Fruit fly (Drosophila melanogaster): ENCODE measurements around the gene Mst36Fa.

Gene Mst36Fa

dm6 chr2L:18676948-18677820, at the start of gene Mst36Fa, which contains the start of gene CG31751:
TSS of gene Mst36Fa (minus strand) at chr2L:18676998.
TSS of gene CG31751 (plus strand) at chr2L:18677221.
- TF ChIP-seq CG13204 (GFP tag; optimal IDR thresholded peaks at IDR 0.05) (no peak), CG4496 (GFP tag; IDR thresholded peaks at IDR 0.05) (peak; percentile 46; the same call in 1 of the 3 replicates), Ets98B (GFP tag; IDR thresholded peaks at IDR 0.05) (0 out of 2 replicates have a peak, but pooled peaks have one; percentile 23), CG10348 (GFP tag; IDR thresholded peaks at IDR 0.05) (0 out of 2 replicates have a peak, but pooled peaks have one; percentile 6)

- peak; percentile 62 for TF ChIP-seq CG14655 (GFP tag; optimal IDR thresholded peaks at IDR 0.05)
- no peak for TF ChIP-seq gl (tag; optimal IDR thresholded peaks at IDR 0.05)
- peak; percentile 13 for TF ChIP-seq Pif1A (GFP tag; optimal IDR thresholded peaks at IDR 0.05)
- no peak for TF ChIP-seq CG15710 (tag; optimal IDR thresholded peaks at IDR 0.05)
- no peak for TF ChIP-seq EcR (GFP tag; optimal IDR thresholded peaks at IDR 0.05)
- TF ChIP-seq CG8301 (tag; optimal IDR thresholded peaks at IDR 0.05): peak; percentile 67
- no peak for TF ChIP-seq CG13204 (GFP tag; optimal IDR thresholded peaks at IDR 0.05)
- TF ChIP-seq Ets98B (GFP tag; IDR thresholded peaks at IDR 0.05): peak; percentile 70
- peak; percentile 36; the same call in 1 of the 2 replicates for TF ChIP-seq CG32121 (GFP tag; IDR thresholded peaks at IDR 0.05)
- TF ChIP-seq CG8159 (tag; optimal IDR thresholded peaks at IDR 0.05): no peak
- no peak for TF ChIP-seq D1 (tag; optimal IDR thresholded peaks at IDR 0.05)
- no peak for TF ChIP-seq Snoo (tag; optimal IDR thresholded peaks at IDR 0.05)
- TF ChIP-seq CG17806 (tag; optimal IDR thresholded peaks at IDR 0.05): no peak
- no peak for TF ChIP-seq CG9948 (tag; optimal IDR thresholded peaks at IDR 0.05)
- peak; percentile 74 for TF ChIP-seq fd96Ca (GFP tag; IDR thresholded peaks at IDR 0.05)
- no peak for TF ChIP-seq CG34367 (tag; optimal IDR thresholded peaks at IDR 0.05)
- no peak for TF ChIP-seq CG12605 (GFP tag; IDR thresholded peaks at IDR 0.05)
- TF ChIP-seq Pif1B (GFP tag; optimal IDR thresholded peaks at IDR 0.05): no peak
- no peak for TF ChIP-seq rn (GFP tag; IDR thresholded peaks at IDR 0.05)
- TF ChIP-seq CG4496 (GFP tag; IDR thresholded peaks at IDR 0.05): peak; percentile 76
- peak; percentile 45 for TF ChIP-seq CG10348 (GFP tag; IDR thresholded peaks at IDR 0.05)
These were observed 48.0 kb upstream of the Mst36Fa start for dm6 chr2L:18724842-18725241.

dm6 chr2L:18719583-18719982, 42.8 kb upstream of the Mst36Fa start:
- no peak for TF ChIP-seq Snoo (tag; optimal IDR thresholded peaks at IDR 0.05)
- TF ChIP-seq CG10348 (GFP tag; IDR thresholded peaks at IDR 0.05): no peak
- TF ChIP-seq Pif1B (GFP tag; optimal IDR thresholded peaks at IDR 0.05): no peak
- no peak for TF ChIP-seq CG8159 (tag; optimal IDR thresholded peaks at IDR 0.05)
- no peak for TF ChIP-seq CG17806 (tag; optimal IDR thresholded peaks at IDR 0.05)
- no peak for TF ChIP-seq EcR (GFP tag; optimal IDR thresholded peaks at IDR 0.05)
- no peak for TF ChIP-seq CG4496 (GFP tag; IDR thresholded peaks at IDR 0.05)
- TF ChIP-seq CG9948 (tag; optimal IDR thresholded peaks at IDR 0.05): no peak
- TF ChIP-seq Ets98B (GFP tag; IDR thresholded peaks at IDR 0.05): no peak
- no peak for TF ChIP-seq CG34367 (tag; optimal IDR thresholded peaks at IDR 0.05)
- TF ChIP-seq Pif1A (GFP tag; optimal IDR thresholded peaks at IDR 0.05): no peak
- no peak for TF ChIP-seq CG14655 (GFP tag; optimal IDR thresholded peaks at IDR 0.05)
- TF ChIP-seq rn (GFP tag; IDR thresholded peaks at IDR 0.05): no peak
- no peak for TF ChIP-seq CG32121 (GFP tag; IDR thresholded peaks at IDR 0.05)
- TF ChIP-seq D1 (tag; optimal IDR thresholded peaks at IDR 0.05): no peak
- TF ChIP-seq CG15710 (tag; optimal IDR thresholded peaks at IDR 0.05): no peak
- TF ChIP-seq CG8301 (tag; optimal IDR thresholded peaks at IDR 0.05): no peak
- TF ChIP-seq gl (tag; optimal IDR thresholded peaks at IDR 0.05): no peak

dm6 chr2L:18717365-18718011, 40.7 kb upstream of the Mst36Fa start:
- TF ChIP-seq CG8159 (tag; optimal IDR thresholded peaks at IDR 0.05) (peak; percentile 39), CG15710 (tag; optimal IDR thresholded peaks at IDR 0.05) (peak; percentile 19), CG10348 (GFP tag; IDR thresholded peaks at IDR 0.05) (no peak), CG17806 (tag; optimal IDR thresholded peaks at IDR 0.05) (peak; percentile 60), CG8301 (tag; optimal IDR thresholded peaks at IDR 0.05) (peak; percentile 39), gl (tag; optimal IDR thresholded peaks at IDR 0.05) (no peak), CG9948 (tag; optimal IDR thresholded peaks at IDR 0.05) (peak; percentile 47), CG4496 (GFP tag; IDR thresholded peaks at IDR 0.05) (peak; percentile 38; the same call in 1 of the 3 replicates)

dm6 chr2L:18714086-18714485, 37.3 kb upstream of the Mst36Fa start:
- no peak for TF ChIP-seq CG12605 (GFP tag; IDR thresholded peaks at IDR 0.05)
- TF ChIP-seq fd96Ca (GFP tag; IDR thresholded peaks at IDR 0.05): no peak
- no peak for TF ChIP-seq CG15710 (tag; optimal IDR thresholded peaks at IDR 0.05)
- TF ChIP-seq Pif1B (GFP tag; optimal IDR thresholded peaks at IDR 0.05): no peak
- no peak for TF ChIP-seq CG8301 (tag; optimal IDR thresholded peaks at IDR 0.05)
- no peak for TF ChIP-seq gl (tag; optimal IDR thresholded peaks at IDR 0.05)
- no peak for TF ChIP-seq Pif1A (GFP tag; optimal IDR thresholded peaks at IDR 0.05)
- TF ChIP-seq CG32121 (GFP tag; IDR thresholded peaks at IDR 0.05): no peak
- TF ChIP-seq CG14655 (GFP tag; optimal IDR thresholded peaks at IDR 0.05): no peak
- TF ChIP-seq Snoo (tag; optimal IDR thresholded peaks at IDR 0.05): no peak

dm6 chr2L:18713686-18714085, 36.9 kb upstream of the Mst36Fa start, which contains the start of gene Irk3:
TSS of gene Irk3 (minus strand) at chr2L:18713748.
- no peak for TF ChIP-seq CG13204 (GFP tag; optimal IDR thresholded peaks at IDR 0.05)
- no peak for TF ChIP-seq CG10348 (GFP tag; IDR thresholded peaks at IDR 0.05)
- no peak for TF ChIP-seq fd96Ca (GFP tag; IDR thresholded peaks at IDR 0.05)
- no peak for TF ChIP-seq CG17806 (tag; optimal IDR thresholded peaks at IDR 0.05)
- no peak for TF ChIP-seq CG12605 (GFP tag; IDR thresholded peaks at IDR 0.05)
- no peak for TF ChIP-seq rn (GFP tag; IDR thresholded peaks at IDR 0.05)
- no peak for TF ChIP-seq Pif1B (GFP tag; optimal IDR thresholded peaks at IDR 0.05)
